Worm (Caenorhabditis elegans): Measurements from ENCODE around the gene Y53C12A.3.

ce11 chrII:9660379-9660778, 45.7 kb downstream of the Y53C12A.3 start, which contains the start of gene ZK1320.3:
- TF ChIP-seq him-1 (tag; optimal IDR thresholded peaks at IDR 0.05) (no peak), W03F9.2 (tag; optimal IDR thresholded peaks at IDR 0.05) (no peak)
